Fruit fly (Drosophila melanogaster) whole organism, embryonic: Measurements from ENCODE around the gene CG12289.

ENCODE experiments used
- CG11696 ChIP-seq: fragments of 200-800 bp; sonication (Bioruptor generic); IDR thresholded peaks from 2 replicates; pipeline ENCODE4 v1.3.6; 2022; ENCODE audit warnings: missing biosample characterization, missing genetic modification characterization
- CG13123 ChIP-seq: fragments of 200-800 bp; sonication (Bioruptor generic); optimal IDR thresholded peaks from 2 replicates; lab custom pipeline; 2016; ENCODE audit warnings: missing biosample characterization, missing genetic modification characterization
- CG13424 ChIP-seq: fragments of 200-800 bp; sonication (Bioruptor generic); optimal IDR thresholded peaks from 2 replicates; lab custom pipeline; 2019; ENCODE audit warnings: missing biosample characterization, mild to moderate bottlenecking, missing genetic modification characterization, moderate library complexity
- CG14860 ChIP-seq: fragments of 200-800 bp; sonication (Bioruptor generic); IDR thresholded peaks from 3 replicates; pipeline ENCODE4 v1.3.6; 2022; ENCODE audit warnings: missing biosample characterization, missing genetic modification characterization; ENCODE audit not compliant: partially characterized antibody
- CG18599 ChIP-seq: fragments of 200-800 bp; sonication (Bioruptor generic); optimal IDR thresholded peaks from 3 replicates; lab custom pipeline; 2017; ENCODE audit warnings: missing biosample characterization, missing genetic modification characterization, mild to moderate bottlenecking, moderate library complexity, missing genetic modification reagents
- CG18619 ChIP-seq: fragments of 200-800 bp; sonication (Bioruptor generic); optimal IDR thresholded peaks from 3 replicates; lab custom pipeline; 2017; ENCODE audit warnings: missing biosample characterization, mild to moderate bottlenecking, missing genetic modification characterization
- CG30431 ChIP-seq: fragments of 200-800 bp; sonication (Bioruptor generic); optimal IDR thresholded peaks from 2 replicates; lab custom pipeline; 2017; ENCODE audit warnings: missing biosample characterization, missing genetic modification characterization
- CG33213 ChIP-seq: fragments of 200-800 bp; sonication (Bioruptor generic); optimal IDR thresholded peaks from 3 replicates; lab custom pipeline; 2016; ENCODE audit warnings: missing biosample characterization, missing genetic modification characterization
- CG42726 ChIP-seq: fragments of 200-800 bp; sonication (Bioruptor generic); IDR thresholded peaks from 2 replicates; pipeline ENCODE4 v1.3.6; 2022; ENCODE audit warnings: missing biosample characterization, missing genetic modification characterization; ENCODE audit not compliant: partially characterized antibody
- CG4617 ChIP-seq: fragments of 200-800 bp; sonication (Bioruptor generic); optimal IDR thresholded peaks from 3 replicates; lab custom pipeline; 2016; ENCODE audit warnings: missing biosample characterization, missing genetic modification characterization, borderline replicate concordance
- CG4854 ChIP-seq: fragments of 200-800 bp; sonication (Bioruptor generic); optimal IDR thresholded peaks from 2 replicates; lab custom pipeline; 2016; ENCODE audit warnings: missing biosample characterization, missing genetic modification characterization, inconsistent platforms
- CG6254 ChIP-seq: fragments of 200-800 bp; sonication (Bioruptor generic); optimal IDR thresholded peaks from 3 replicates; lab custom pipeline; 2017; ENCODE audit warnings: mild to moderate bottlenecking, missing biosample characterization, missing genetic modification reagents, missing genetic modification characterization
- CG6813 ChIP-seq: fragments of 200-800 bp; sonication (Bioruptor generic); optimal IDR thresholded peaks from 2 replicates; lab custom pipeline; 2017; ENCODE audit warnings: missing biosample characterization, missing genetic modification characterization, mild to moderate bottlenecking, moderate library complexity, missing genetic modification reagents
- CG7786 ChIP-seq: fragments of 200-800 bp; sonication (Bioruptor generic); optimal IDR thresholded peaks from 2 replicates; lab custom pipeline; 2016; ENCODE audit warnings: missing biosample characterization, missing genetic modification characterization
- CG9215 ChIP-seq: fragments of 200-800 bp; sonication (Bioruptor generic); IDR thresholded peaks from 2 replicates; pipeline ENCODE4 v1.3.6; 2022; ENCODE audit warnings: missing biosample characterization, missing genetic modification characterization
- CG9609 ChIP-seq: fragments of 200-800 bp; sonication (Bioruptor generic); optimal IDR thresholded peaks from 3 replicates; lab custom pipeline; 2016; ENCODE audit warnings: missing biosample characterization, missing genetic modification characterization
- Chrac-16 ChIP-seq: fragments of 200-800 bp; sonication (Bioruptor generic); optimal IDR thresholded peaks from 3 replicates; lab custom pipeline; 2016; ENCODE audit warnings: missing biosample characterization, missing genetic modification characterization
- D19A ChIP-seq: fragments of 200-800 bp; optimal IDR thresholded peaks from 3 replicates; lab custom pipeline; 2019; ENCODE audit warnings: missing biosample characterization, mild to moderate bottlenecking, missing genetic modification characterization, moderate library complexity
- H2.0 ChIP-seq: fragments of 200-800 bp; sonication (Bioruptor generic); IDR thresholded peaks from 2 replicates; pipeline ENCODE4 v1.3.6; 2022; ENCODE audit warnings: missing biosample characterization, missing genetic modification characterization
- Hr78 ChIP-seq, 2 experiments: fragments of 200-800 bp in 1 of 2; fragments of >200 bp in 1 of 2; sonication (Bioruptor generic) in 1 of 2; optimal IDR thresholded peaks; 2 replicates each; lab custom pipeline; 2017 to 2019; ENCODE audit warnings: missing biosample characterization in 2 of 2, missing genetic modification characterization in 2 of 2, mild to moderate bottlenecking in 1 of 2, moderate library complexity in 1 of 2
- Lpt ChIP-seq: fragments of >200 bp; optimal IDR thresholded peaks from 2 replicates; lab custom pipeline; 2018; ENCODE audit warnings: missing biosample characterization, missing genetic modification characterization
- Oaz ChIP-seq: fragments of 200-800 bp; sonication (Bioruptor generic); IDR thresholded peaks from 2 replicates; pipeline ENCODE4 v1.3.6; 2022; ENCODE audit warnings: missing biosample characterization, missing genetic modification characterization
- Sry-β ChIP-seq: fragments of 200-800 bp; sonication (Bioruptor generic); optimal IDR thresholded peaks from 2 replicates; lab custom pipeline; 2018; ENCODE audit warnings: missing biosample characterization, mild to moderate bottlenecking, missing genetic modification characterization, moderate library complexity
- Trl ChIP-seq, 3 experiments: fragments of >200 bp in 2 of 3; fragments of 200-800 bp in 1 of 3; sonication (Bioruptor generic) in 1 of 3; optimal IDR thresholded peaks; 2 replicates in 1 of 3; 3 replicates in 2 of 3; lab custom pipeline; 2016 to 2017; ENCODE audit warnings: missing biosample characterization in 1 of 3, missing genetic modification characterization in 1 of 3
- Vsx1 ChIP-seq: fragments of 200-800 bp; sonication (Bioruptor generic); optimal IDR thresholded peaks from 2 replicates; lab custom pipeline; 2017; ENCODE audit warnings: missing biosample characterization, mild to moderate bottlenecking, missing genetic modification characterization, missing genetic modification reagents
- Xrp1 ChIP-seq: fragments of 200-800 bp; sonication (Bioruptor generic); IDR thresholded peaks from 2 replicates; pipeline ENCODE4 v1.3.6; 2022; ENCODE audit warnings: missing biosample characterization, missing genetic modification characterization
- amos ChIP-seq: fragments of 200-800 bp; sonication (Bioruptor generic); IDR thresholded peaks from 2 replicates; pipeline ENCODE4 v1.3.6; 2022; ENCODE audit warnings: missing biosample characterization, missing genetic modification characterization; ENCODE audit not compliant: partially characterized antibody
- chif ChIP-seq, 2 experiments: fragments of 200-800 bp; sonication (Bioruptor generic); optimal IDR thresholded peaks; 3 replicates each; lab custom pipeline; 2016; ENCODE audit warnings: missing biosample characterization in 2 of 2, missing genetic modification characterization in 2 of 2
- chinmo ChIP-seq: fragments of 200-800 bp; sonication (Bioruptor generic); IDR thresholded peaks from 4 replicates; pipeline ENCODE4 v1.3.6; 2022; ENCODE audit warnings: missing biosample characterization, missing genetic modification characterization; ENCODE audit not compliant: partially characterized antibody
- dimm ChIP-seq: fragments of 200-800 bp; sonication (Bioruptor generic); IDR thresholded peaks from 2 replicates; pipeline ENCODE4 v1.3.6; 2022; ENCODE audit warnings: missing biosample characterization, missing genetic modification characterization
- disco-r ChIP-seq: fragments of 200-800 bp; sonication (Bioruptor generic); optimal IDR thresholded peaks from 2 replicates; lab custom pipeline; 2016; ENCODE audit warnings: missing biosample characterization, missing genetic modification characterization
- lbe ChIP-seq: fragments of 200-800 bp; sonication (Bioruptor generic); optimal IDR thresholded peaks from 2 replicates; lab custom pipeline; 2016; ENCODE audit warnings: missing biosample characterization, mild to moderate bottlenecking, missing genetic modification characterization
- lmd ChIP-seq: fragments of 200-800 bp; sonication (Bioruptor generic); IDR thresholded peaks from 2 replicates; pipeline ENCODE4 v1.3.6; 2022; ENCODE audit warnings: missing biosample characterization, missing genetic modification characterization
- nerfin-1 ChIP-seq: fragments of 200-800 bp; sonication (Bioruptor generic); optimal IDR thresholded peaks from 3 replicates; lab custom pipeline; 2019; ENCODE audit warnings: missing biosample characterization, mild to moderate bottlenecking, missing genetic modification characterization, moderate library complexity
- onecut ChIP-seq: fragments of 200-800 bp; sonication (Bioruptor generic); IDR thresholded peaks from 2 replicates; pipeline ENCODE4 v1.3.6; 2022; ENCODE audit warnings: missing biosample characterization, missing genetic modification characterization
- pho ChIP-seq: fragments of 200-800 bp; sonication (Bioruptor generic); optimal IDR thresholded peaks from 2 replicates; lab custom pipeline; 2016; ENCODE audit warnings: missing biosample characterization, missing genetic modification characterization
- sens-2 ChIP-seq: fragments of 200-800 bp; sonication (Bioruptor generic); IDR thresholded peaks from 2 replicates; pipeline ENCODE4 v1.3.6; 2022; ENCODE audit warnings: missing biosample characterization, missing genetic modification characterization
- sob ChIP-seq: fragments of 200-800 bp; sonication (Bioruptor generic); IDR thresholded peaks from 2 replicates; pipeline ENCODE4 v1.3.6; 2022; ENCODE audit warnings: missing biosample characterization, missing genetic modification characterization
- trem ChIP-seq: fragments of 200-800 bp; optimal IDR thresholded peaks from 3 replicates; lab custom pipeline; 2019; ENCODE audit warnings: missing biosample characterization, mild to moderate bottlenecking, missing genetic modification characterization, moderate library complexity
- twi ChIP-seq: fragments of 200-800 bp; optimal IDR thresholded peaks from 2 replicates; lab custom pipeline; 2019; ENCODE audit warnings: missing biosample characterization, mild to moderate bottlenecking, missing genetic modification characterization, moderate library complexity
- zfh1 ChIP-seq: fragments of 200-800 bp; sonication (Bioruptor generic); IDR thresholded peaks from 3 replicates; pipeline ENCODE4 v1.3.6; 2022; ENCODE audit warnings: missing biosample characterization, missing genetic modification characterization

Gene CG12289

DNA sequence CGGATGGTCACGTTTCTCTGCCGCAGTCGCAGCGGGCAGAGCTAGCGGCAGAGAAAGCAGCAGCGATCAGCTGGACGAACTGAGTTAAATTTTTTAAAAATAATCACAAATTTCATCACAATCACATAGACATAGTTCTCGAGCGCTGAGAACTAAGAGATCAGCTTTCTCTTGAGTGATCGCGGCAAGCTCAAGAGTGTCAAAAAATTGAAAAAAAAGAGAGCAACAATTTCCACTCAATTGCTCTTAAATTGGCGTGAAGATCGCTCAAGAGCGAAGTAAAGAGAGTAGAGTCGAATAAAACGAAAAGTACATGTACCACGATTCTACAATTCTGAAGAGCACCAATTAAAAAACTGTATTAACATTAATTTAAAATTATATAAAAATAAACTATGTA is 29.9 kb downstream of the CG12289 start (continued):
- TF ChIP-seq CG6254 (GFP tag; lab: Kevin White, UChicago) (no peak), twi (tag; lab: Kevin White, UChicago) (no peak), Trl (optimal IDR thresholded peaks at IDR 0.05; lab: Kevin White, UChicago) (peak; percentile 91 to 93), Trl (GFP tag; optimal IDR thresholded peaks at IDR 0.05; lab: Kevin White, UChicago) (no peak), chif (GFP tag; optimal IDR thresholded peaks at IDR 0.05; lab: Kevin White, UChicago) (no peak), zfh1 (no peak), H2.0 (no peak), CG7786 (no peak), CG4854 (GFP tag; lab: Kevin White, UChicago) (no peak), CG9215 (GFP tag; lab: Robert Waterston, UW) (no peak), Oaz (GFP tag; lab: Robert Waterston, UW) (no peak), Xrp1 (no peak), amos (no peak; the same call in 1 of the 2 replicates), CG18599 (GFP tag; lab: Kevin White, UChicago) (no peak), Vsx1 (GFP tag; lab: Kevin White, UChicago) (no peak), CG6813 (GFP tag; lab: Kevin White, UChicago) (no peak)

DNA sequence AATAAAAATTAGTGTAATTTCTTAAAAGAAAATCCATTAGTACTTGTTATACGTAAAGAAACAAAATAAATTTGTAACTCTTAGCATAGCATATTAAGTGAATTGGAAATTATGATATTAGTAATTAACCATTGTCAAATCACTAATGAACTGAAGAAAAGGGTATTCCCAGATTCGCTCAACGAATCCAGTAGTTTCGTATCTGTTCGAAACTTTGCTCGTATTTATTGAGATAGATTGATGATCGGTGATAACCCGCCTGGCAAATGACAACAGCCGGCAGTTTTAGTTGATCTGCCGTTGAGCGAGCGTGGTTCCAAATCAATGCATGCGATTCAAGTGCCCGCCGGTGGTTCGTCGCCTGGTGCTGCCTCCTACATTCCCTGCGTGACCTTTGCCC is 33.4 kb downstream of the CG12289 start, which contains the start of gene CG7560:
CG7560 (plus strand) TSS at position 301 of the 400 bp plus-strand sequence.
- no peak for TF ChIP-seq sob (GFP tag; lab: Robert Waterston, UW)
- no peak for TF ChIP-seq nerfin-1 (tag; lab: Kevin White, UChicago)
- no peak for TF ChIP-seq trem (tag; lab: Kevin White, UChicago)
- TF ChIP-seq onecut (GFP tag; lab: Robert Waterston, UW), result no peak
- TF ChIP-seq CG42726 (GFP tag; lab: Robert Waterston, UW), result no peak
- no peak for TF ChIP-seq CG30431 (GFP tag; lab: Kevin White, UChicago)
- TF ChIP-seq chinmo, result no peak
- no peak for TF ChIP-seq pho (GFP tag; lab: Kevin White, UChicago)
- TF ChIP-seq Sry-β (GFP tag; lab: Kevin White, UChicago), result no peak
- no peak for TF ChIP-seq CG13123
- TF ChIP-seq CG13424, result no peak
- TF ChIP-seq CG18619 (GFP tag; lab: Kevin White, UChicago), result no peak
- no peak for TF ChIP-seq CG33213 (GFP tag; lab: Kevin White, UChicago)
- TF ChIP-seq sens-2 (GFP tag; lab: Robert Waterston, UW), result no peak
- 0 out of 2 replicates have a peak, but pooled peaks have one; percentile 21 for TF ChIP-seq CG11696 (GFP tag; lab: Robert Waterston, UW)
- no peak for TF ChIP-seq dimm (GFP tag; lab: Robert Waterston, UW)
- no peak for TF ChIP-seq CG4617 (GFP tag; lab: Kevin White, UChicago)
- TF ChIP-seq disco-r (GFP tag; lab: Kevin White, UChicago), result no peak
- no peak for TF ChIP-seq lmd (GFP tag; lab: Robert Waterston, UW)
- no peak for TF ChIP-seq Lpt (GFP tag; lab: Kevin White, UChicago)
- TF ChIP-seq D19A, result peak; percentile 39
- TF ChIP-seq CG18599 (GFP tag; lab: Kevin White, UChicago), result no peak
- no peak for TF ChIP-seq CG14860 (GFP tag; lab: Robert Waterston, UW)
- no peak for TF ChIP-seq Chrac-16 (GFP tag; lab: Kevin White, UChicago)
- TF ChIP-seq CG9609 (GFP tag; lab: Kevin White, UChicago), result no peak
- TF ChIP-seq Hr78 (GFP tag; optimal IDR thresholded peaks at IDR 0.05; lab: Kevin White, UChicago), result peak in 1 of 2 experiments; percentile 9
- no peak for TF ChIP-seq lbe (GFP tag; lab: Kevin White, UChicago)
